Fruit fly (Drosophila melanogaster): ENCODE measurements around the gene Z600.

DNA sequence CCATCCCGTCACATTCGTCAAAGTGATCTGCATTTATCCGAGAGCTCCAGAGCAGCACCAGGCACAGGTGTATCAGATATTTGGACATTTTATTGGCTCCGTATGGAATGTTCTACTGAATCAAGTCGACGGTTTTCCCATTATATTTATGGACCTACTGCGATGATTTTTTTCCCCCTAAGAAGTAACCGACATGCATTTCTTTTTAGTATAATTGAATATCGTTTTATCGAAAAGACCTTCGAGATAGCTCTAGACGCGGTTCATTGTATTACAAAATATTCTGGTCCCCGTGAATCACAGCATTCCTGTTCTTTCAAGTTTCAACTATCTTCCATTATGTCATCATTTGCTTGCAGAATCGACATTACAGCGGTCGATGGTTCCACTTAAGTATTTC is 20.3 kb downstream of the Z600 start, which contains the start of gene obst-H:
- no peak for TF ChIP-seq EcR (GFP tag; optimal IDR thresholded peaks at IDR 0.05)
- TF ChIP-seq CG8478 (optimal IDR thresholded peaks at IDR 0.05), result no peak
- TF ChIP-seq psq (optimal IDR thresholded peaks at IDR 0.05), result no peak
- TF ChIP-seq pan (optimal IDR thresholded peaks at IDR 0.05), result no peak
